Worm (Caenorhabditis elegans) whole organism, young adult: ENCODE data around the gene lir-2.
A peak's percentile ranks its signal among the peaks of the same experiment; 100 is the strongest.

ENCODE experiments used
- B0336.3 ChIP-seq: fragments of 200-800 bp; sonication (Bioruptor generic); IDR thresholded peaks from 2 replicates; pipeline ENCODE4 v1.3.6; 2022; ENCODE audit warnings: missing genetic modification characterization, missing compliant biosample characterization
- C06A6.2 ChIP-seq: fragments of 200-800 bp; sonication (Bioruptor generic); conservative IDR thresholded peaks from 2 replicates; pipeline ENCODE4 v1.3.6; 2022; ENCODE audit warnings: missing genetic modification characterization, missing compliant biosample characterization
- C17E4.6 ChIP-seq: fragments of 200-800 bp; sonication (Bioruptor generic); IDR thresholded peaks from 2 replicates; pipeline ENCODE4 v1.3.6; 2022; ENCODE audit warnings: missing genetic modification reagents, missing genetic modification characterization, missing compliant biosample characterization
- F33H1.4 ChIP-seq: fragments of 200-800 bp; sonication (Bioruptor generic); IDR thresholded peaks from 2 replicates; pipeline ENCODE4 v1.3.6; 2022; ENCODE audit warnings: missing genetic modification reagents, missing genetic modification characterization, missing compliant biosample characterization
- F57C9.4 ChIP-seq: sonication (generic microtip); optimal IDR thresholded peaks from 2 replicates; lab custom pipeline; 2017; ENCODE audit warnings: mild to moderate bottlenecking, missing genetic modification characterization, missing compliant biosample characterization
- K12H6.12 ChIP-seq: fragments of 200-800 bp; sonication (Bioruptor generic); optimal IDR thresholded peaks from 2 replicates; lab custom pipeline; 2018; ENCODE audit warnings: mild to moderate bottlenecking, missing genetic modification characterization, missing compliant biosample characterization
- Y53F4B.3 ChIP-seq: fragments of 200-800 bp; sonication (Bioruptor generic); IDR thresholded peaks from 2 replicates; pipeline ENCODE4 v1.3.6; 2022; ENCODE audit warnings: missing genetic modification reagents, missing genetic modification characterization, missing compliant biosample characterization
- Y56A3A.18 ChIP-seq: fragments of 200-800 bp; sonication (Bioruptor generic); IDR thresholded peaks from 2 replicates; pipeline ENCODE4 v1.3.6; 2022; ENCODE audit warnings: missing genetic modification reagents, missing genetic modification characterization, missing compliant biosample characterization
- Y67H2A.10 ChIP-seq: fragments of 200-800 bp; sonication (Bioruptor generic); conservative IDR thresholded peaks from 2 replicates; pipeline ENCODE4 v1.3.6; 2022; ENCODE audit warnings: missing genetic modification reagents, missing genetic modification characterization, missing compliant biosample characterization
- athp-1 ChIP-seq: sonication (generic microtip); optimal IDR thresholded peaks from 2 replicates; lab custom pipeline; 2017; ENCODE audit warnings: mild to moderate bottlenecking, missing genetic modification characterization, missing compliant biosample characterization
- attf-3 ChIP-seq: fragments of 200-800 bp; sonication (Bioruptor generic); conservative IDR thresholded peaks from 2 replicates; pipeline ENCODE4 v1.3.6; 2022; ENCODE audit warnings: missing genetic modification reagents, missing genetic modification characterization, missing compliant biosample characterization
- ceh-100 ChIP-seq: fragments of 200-800 bp; sonication (Bioruptor generic); IDR thresholded peaks from 2 replicates; pipeline ENCODE4 v1.3.6; 2022; ENCODE audit warnings: missing genetic modification reagents, missing genetic modification characterization, missing compliant biosample characterization
- ceh-79 ChIP-seq: sonication (generic microtip); optimal IDR thresholded peaks from 2 replicates; lab custom pipeline; 2017; ENCODE audit warnings: mild to moderate bottlenecking, missing genetic modification characterization, missing compliant biosample characterization
- die-1 ChIP-seq: sonication (generic microtip); optimal IDR thresholded peaks from 2 replicates; lab custom pipeline; 2016; ENCODE audit warnings: missing genotype, mild to moderate bottlenecking, missing genetic modification characterization, missing compliant biosample characterization
- egl-18 ChIP-seq: fragments of 200-800 bp; sonication (Bioruptor generic); IDR thresholded peaks from 2 replicates; pipeline ENCODE4 v1.3.6; 2022; ENCODE audit warnings: missing genetic modification reagents, missing genetic modification characterization, missing compliant biosample characterization
- ets-4 ChIP-seq: fragments of 200-800 bp; sonication (Bioruptor generic); optimal IDR thresholded peaks from 2 replicates; lab custom pipeline; 2018; ENCODE audit warnings: mild to moderate bottlenecking, missing genetic modification characterization, missing compliant biosample characterization
- gei-17 ChIP-seq: fragments of 200-800 bp; sonication (Bioruptor generic); optimal IDR thresholded peaks from 2 replicates; lab custom pipeline; 2018; ENCODE audit warnings: mild to moderate bottlenecking, missing genetic modification characterization, missing compliant biosample characterization
- hmg-20 ChIP-seq: fragments of 200-800 bp; sonication (Bioruptor generic); IDR thresholded peaks from 2 replicates; pipeline ENCODE4 v1.3.6; 2022; ENCODE audit warnings: missing genetic modification reagents, missing genetic modification characterization, missing compliant biosample characterization
- hrde-1 ChIP-seq: sonication (generic microtip); optimal IDR thresholded peaks from 2 replicates; lab custom pipeline; 2016; ENCODE audit warnings: missing genetic modification characterization, mild to moderate bottlenecking, missing compliant biosample characterization, moderate library complexity, missing genotype, missing genetic modification reagents, borderline replicate concordance
- hsf-1 ChIP-seq: fragments of 200-800 bp; sonication (Bioruptor generic); IDR thresholded peaks from 2 replicates; pipeline ENCODE4 v1.3.6; 2022; ENCODE audit warnings: missing genetic modification reagents, missing genetic modification characterization, missing compliant biosample characterization
- lag-1 ChIP-seq: fragments of 200-800 bp; sonication (Bioruptor generic); IDR thresholded peaks from 2 replicates; pipeline ENCODE4 v1.3.6; 2022; ENCODE audit warnings: missing genetic modification reagents, missing genetic modification characterization, missing compliant biosample characterization
- let-607 ChIP-seq, 2 experiments: fragments of 200-800 bp in 1 of 2; sonication (Bioruptor generic) in 1 of 2; sonication (generic microtip) in 1 of 2; optimal IDR thresholded peaks; 2 replicates each; lab custom pipeline; 2016 to 2018; ENCODE audit warnings: mild to moderate bottlenecking in 2 of 2, missing compliant biosample characterization in 2 of 2, missing genetic modification characterization in 2 of 2, moderate library complexity in 2 of 2, missing genotype in 1 of 2
- lin-26 ChIP-seq: fragments of 200-800 bp; sonication (Bioruptor generic); IDR thresholded peaks from 2 replicates; pipeline ENCODE4 v1.3.6; 2022; ENCODE audit warnings: missing genetic modification reagents, missing genetic modification characterization, missing compliant biosample characterization
- lir-1 ChIP-seq: fragments of 200-800 bp; sonication (Bioruptor generic); conservative IDR thresholded peaks from 2 replicates; pipeline ENCODE4 v1.3.6; 2022; ENCODE audit warnings: missing genetic modification reagents, missing genetic modification characterization, missing compliant biosample characterization
- madf-8 ChIP-seq: fragments of 200-800 bp; sonication (Bioruptor generic); conservative IDR thresholded peaks from 2 replicates; pipeline ENCODE4 v1.3.6; 2022; ENCODE audit warnings: missing genetic modification reagents, missing genetic modification characterization, missing compliant biosample characterization
- nhr-120 ChIP-seq: fragments of 200-800 bp; sonication (Bioruptor generic); IDR thresholded peaks from 2 replicates; pipeline ENCODE4 v1.3.6; 2022; ENCODE audit warnings: missing genetic modification characterization, missing compliant biosample characterization
- nhr-80 ChIP-seq: sonication (generic microtip); optimal IDR thresholded peaks from 2 replicates; lab custom pipeline; 2016; ENCODE audit warnings: missing genetic modification characterization, missing compliant biosample characterization
- pbrm-1 ChIP-seq: fragments of 200-800 bp; sonication (Bioruptor generic); IDR thresholded peaks from 2 replicates; pipeline ENCODE4 v1.3.6; 2022; ENCODE audit warnings: missing genetic modification reagents, missing genetic modification characterization, missing compliant biosample characterization
- rec-8 ChIP-seq, 2 experiments: sonication (generic microtip); optimal IDR thresholded peaks; 2 replicates each; lab custom pipeline; 2016; ENCODE audit warnings: mild to moderate bottlenecking in 2 of 2, missing genetic modification characterization in 2 of 2, missing genetic modification reagents in 2 of 2, missing genotype in 2 of 2, missing biosample characterization in 1 of 2, missing compliant biosample characterization in 1 of 2, moderate library complexity in 1 of 2
- repo-1 ChIP-seq: sonication (generic microtip); optimal IDR thresholded peaks from 2 replicates; lab custom pipeline; 2017; ENCODE audit warnings: mild to moderate bottlenecking, missing genetic modification characterization, missing compliant biosample characterization
- tbx-9 ChIP-seq: sonication (generic microtip); optimal IDR thresholded peaks from 2 replicates; lab custom pipeline; 2016; ENCODE audit warnings: borderline replicate concordance, missing genetic modification characterization, inconsistent platforms, missing compliant biosample characterization
- tlf-1 ChIP-seq: fragments of 200-800 bp; sonication (Bioruptor generic); optimal IDR thresholded peaks from 2 replicates; lab custom pipeline; 2018; ENCODE audit warnings: mild to moderate bottlenecking, missing genetic modification characterization, missing compliant biosample characterization
- xnd-1 ChIP-seq: sonication (generic microtip); optimal IDR thresholded peaks from 2 replicates; lab custom pipeline; 2016; ENCODE audit warnings: missing genotype, missing genetic modification reagents, missing genetic modification characterization, missing compliant biosample characterization
- ztf-22 ChIP-seq: fragments of 200-800 bp; sonication (Bioruptor generic); optimal IDR thresholded peaks from 2 replicates; lab custom pipeline; 2018; ENCODE audit warnings: mild to moderate bottlenecking, missing genetic modification characterization, moderate library complexity, missing compliant biosample characterization
- ztf-26 ChIP-seq: sonication (generic microtip); optimal IDR thresholded peaks from 2 replicates; lab custom pipeline; 2017; ENCODE audit warnings: missing genetic modification characterization, missing compliant biosample characterization

Gene lir-2

DNA sequence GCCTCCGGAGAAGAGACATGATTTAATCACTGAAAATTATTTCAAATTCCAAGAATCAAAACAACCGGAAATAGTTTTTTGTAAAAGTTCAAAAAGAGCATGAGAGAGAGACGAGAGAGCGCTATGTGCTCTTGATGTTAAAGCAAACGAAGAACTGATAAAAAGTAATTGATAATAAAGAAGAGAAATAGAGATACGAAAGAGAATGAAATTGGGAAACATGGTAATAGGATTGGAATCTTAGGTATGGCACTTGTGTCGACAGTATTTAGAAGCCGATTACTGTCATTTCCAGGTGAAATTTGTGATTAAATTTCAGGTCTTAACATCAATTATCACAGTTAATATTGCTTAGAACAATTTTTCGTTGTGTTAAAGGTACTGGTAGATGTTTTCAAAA, 26.9 kb downstream of the lir-2 start, which contains the start of gene nhx-2:
Gene nhx-2 (minus strand): TSS at position 29 of the 400 bp plus-strand sequence.
- TF ChIP-seq nhr-80 (peak; percentile 82), Y53F4B.3 (no peak)
- TF ChIP-seq, all 124 proteins: peak for 1

DNA sequence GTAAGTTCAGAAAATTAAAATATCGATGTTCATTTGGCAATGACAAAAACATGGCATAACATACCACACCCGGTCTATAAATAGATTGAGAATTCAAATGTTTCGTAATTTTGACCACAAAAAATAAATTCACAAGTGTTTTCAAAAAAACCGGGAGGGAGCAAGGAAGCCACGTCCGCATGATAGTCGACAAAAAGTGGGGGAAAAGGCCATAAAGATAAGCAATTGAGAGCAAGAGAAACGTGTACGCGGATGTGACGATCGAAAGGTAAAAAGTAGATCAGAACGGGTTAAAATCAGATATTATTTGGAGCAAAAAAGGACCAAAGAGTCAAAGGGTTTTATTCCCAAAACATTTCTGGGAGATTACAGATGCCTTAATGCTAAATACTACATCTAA, 27.7 kb downstream of the lir-2 start:
- TF ChIP-seq nhr-80 (peak; percentile 62), repo-1 (no peak), C06A6.2 (no peak), F33H1.4 (GFP tag; lab: Robert Waterston, UW) (no peak)

DNA sequence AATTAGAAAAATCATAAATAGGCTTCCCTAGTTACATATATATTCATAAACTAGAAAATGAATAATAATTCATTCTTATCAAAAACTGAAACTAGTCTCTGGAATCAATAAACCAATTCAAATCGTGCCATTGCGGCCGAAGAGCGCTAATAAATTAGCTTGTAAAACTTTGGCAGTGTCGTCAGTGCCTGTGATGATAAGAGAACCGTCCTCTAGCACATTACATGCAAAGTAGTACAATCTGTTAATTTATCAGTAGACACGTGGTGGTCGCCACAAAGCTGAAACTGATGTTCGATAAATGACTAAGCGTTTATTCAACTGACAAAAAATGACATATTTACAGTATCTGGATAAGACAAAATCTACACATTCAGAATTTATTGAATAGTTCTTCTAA, 28.6 kb downstream of the lir-2 start:
- TF ChIP-seq ets-4 (peak; percentile 55), lin-26 (GFP tag; lab: Robert Waterston, UW) (no peak), gei-17 (GFP tag; lab: Kevin White, UChicago) (no peak), nhr-120 (no peak), K12H6.12 (tag; lab: Kevin White, UChicago) (no peak), attf-3 (GFP tag; lab: Robert Waterston, UW) (no peak), let-607 (tag; optimal IDR thresholded peaks at IDR 0.05; lab: Kevin White, UChicago) (peak; percentile 84 to 85), nhr-80 (peak; percentile 97), Y67H2A.10 (GFP tag; lab: Robert Waterston, UW) (no peak), tbx-9 (tag; lab: Kevin White, UChicago) (no peak), madf-8 (no peak), hmg-20 (no peak), rec-8 (tag; optimal IDR thresholded peaks at IDR 0.05; lab: Kevin White, UChicago) (no peak)

- TF ChIP-seq B0336.3 (GFP tag; lab: Robert Waterston, UW) = no peak
- TF ChIP-seq die-1 (tag; lab: Kevin White, UChicago) = no peak
- no peak for TF ChIP-seq Y56A3A.18 (GFP tag; lab: Robert Waterston, UW)
- TF ChIP-seq lir-1 = no peak
- TF ChIP-seq pbrm-1 (GFP tag; lab: Robert Waterston, UW) = no peak
- TF ChIP-seq lag-1 = no peak
- no peak for TF ChIP-seq ceh-100 (GFP tag; lab: Robert Waterston, UW)
- no peak for TF ChIP-seq C17E4.6 (GFP tag; lab: Robert Waterston, UW)
- TF ChIP-seq F57C9.4 = no peak
- no peak for TF ChIP-seq ceh-79
- TF ChIP-seq ztf-22 (GFP tag; lab: Kevin White, UChicago) = no peak
- no peak for TF ChIP-seq hsf-1 (GFP tag; lab: Robert Waterston, UW)
- TF ChIP-seq athp-1 (tag; lab: Kevin White, UChicago) = no peak
- no peak for TF ChIP-seq tlf-1
- no peak for TF ChIP-seq tbx-9 (tag; lab: Kevin White, UChicago)
- TF ChIP-seq hrde-1 (tag; lab: Kevin White, UChicago) = no peak
- no peak for TF ChIP-seq xnd-1 (tag; lab: Kevin White, UChicago)
- no peak for TF ChIP-seq egl-18
- TF ChIP-seq ztf-26 (tag; lab: Kevin White, UChicago) = no peak
Observed at ce11 chrII:7697156-7697555, 30.1 kb downstream of the lir-2 start.
